ENCODE assay signal across 1 fruit fly cellular context in genomic region chr3R:14357405-14357804, dm6.
TF ChIP-seq lines count a peak whose summit lies in the region.

No protein-coding gene starts in this region.

TF ChIP-seq in whole organism, embryonic, 481 proteins besides CTCF, POLR2A, EP300 and RAD21 (continued from another document and continues in another):
- TF ChIP-seq CG31388 (GFP tag; optimal IDR thresholded peaks at IDR 0.05; lab: Kevin White, UChicago) (no peak), NFAT (GFP tag; IDR thresholded peaks at IDR 0.05; lab: Robert Waterston, UW) (no peak), CG1792 (GFP tag; optimal IDR thresholded peaks at IDR 0.05; lab: Kevin White, UChicago) (peak; percentile 17), wdn (GFP tag; IDR thresholded peaks at IDR 0.05; lab: Robert Waterston, UW) (no peak), CG11504 (tag; optimal IDR thresholded peaks at IDR 0.05; lab: Kevin White, UChicago) (peak; percentile 64), D (optimal IDR thresholded peaks at IDR 0.05; lab: Kevin White, UChicago) (no peak), D (GFP tag; optimal IDR thresholded peaks at IDR 0.05; lab: Kevin White, UChicago) (peak; percentile 13), run (tag; optimal IDR thresholded peaks at IDR 0.05; lab: Kevin White, UChicago) (no peak), CG14441 (GFP tag; IDR thresholded peaks at IDR 0.05; lab: Robert Waterston, UW) (peak; percentile 50; the same call in 1 of the 2 replicates), CG18476 (GFP tag; optimal IDR thresholded peaks at IDR 0.05; lab: Kevin White, UChicago) (peak; percentile 11), tll (GFP tag; optimal IDR thresholded peaks at IDR 0.05; lab: Kevin White, UChicago) (no peak), Dek (tag; optimal IDR thresholded peaks at IDR 0.05; lab: Kevin White, UChicago) (no peak), CG6689 (GFP tag; IDR thresholded peaks at IDR 0.05; lab: Robert Waterston, UW) (peak; percentile 44; the same call in 1 of the 2 replicates), CG4617 (GFP tag; optimal IDR thresholded peaks at IDR 0.05; lab: Kevin White, UChicago; ENCODE audit: borderline replicate concordance) (no peak), CG17328 (GFP tag; IDR thresholded peaks at IDR 0.05; lab: Robert Waterston, UW) (peak; percentile 57), CG13296 (GFP tag; optimal IDR thresholded peaks at IDR 0.05; lab: Kevin White, UChicago) (peak; percentile 17), ab (GFP tag; optimal IDR thresholded peaks at IDR 0.05; lab: Kevin White, UChicago) (no peak), cato (GFP tag; optimal IDR thresholded peaks at IDR 0.05; lab: Kevin White, UChicago; ENCODE audit: borderline replicate concordance) (no peak), twi (tag; optimal IDR thresholded peaks at IDR 0.05; lab: Kevin White, UChicago) (no peak), zfh2 (GFP tag; optimal IDR thresholded peaks at IDR 0.05; lab: Kevin White, UChicago) (no peak), CG9797 (GFP tag; optimal IDR thresholded peaks at IDR 0.05; lab: Kevin White, UChicago) (no peak), Dp (GFP tag; optimal IDR thresholded peaks at IDR 0.05; lab: Kevin White, UChicago) (no peak), Jarid2 (GFP tag; optimal IDR thresholded peaks at IDR 0.05; lab: Kevin White, UChicago) (no peak), MBD-R2 (GFP tag; IDR thresholded peaks at IDR 0.05; lab: Robert Waterston, UW) (peak; percentile 13; the same call in 1 of the 2 replicates), Ada2b (GFP tag; IDR thresholded peaks at IDR 0.05; lab: Robert Waterston, UW) (0 out of 2 replicates have a peak, but pooled peaks have one; percentile 47), Rfx (GFP tag; IDR thresholded peaks at IDR 0.05; lab: Robert Waterston, UW) (peak; percentile 40; the same call in 1 of the 2 replicates), CG8924 (tag; optimal IDR thresholded peaks at IDR 0.05; lab: Kevin White, UChicago) (peak; percentile 35), CG8944 (GFP tag; optimal IDR thresholded peaks at IDR 0.05; lab: Kevin White, UChicago) (no peak), nom (GFP tag; optimal IDR thresholded peaks at IDR 0.05; lab: Kevin White, UChicago) (peak; percentile 48), gsb-n (tag; optimal IDR thresholded peaks at IDR 0.05; lab: Kevin White, UChicago) (peak; percentile 13), HmgZ (tag; optimal IDR thresholded peaks at IDR 0.05; lab: Kevin White, UChicago) (peak; percentile 13), CG17829 (tag; optimal IDR thresholded peaks at IDR 0.05; lab: Kevin White, UChicago) (peak; percentile 26), Hand (GFP tag; optimal IDR thresholded peaks at IDR 0.05; lab: Kevin White, UChicago) (no peak), eyg (GFP tag; optimal IDR thresholded peaks at IDR 0.05; lab: Kevin White, UChicago) (no peak), Atf6 (GFP tag; IDR thresholded peaks at IDR 0.05; lab: Robert Waterston, UW) (peak; percentile 11; the same call in 1 of the 2 replicates), CG15514 (GFP tag; optimal IDR thresholded peaks at IDR 0.05; lab: Kevin White, UChicago) (no peak), jing (GFP tag; optimal IDR thresholded peaks at IDR 0.05; lab: Kevin White, UChicago) (no peak), slou (GFP tag; optimal IDR thresholded peaks at IDR 0.05; lab: Kevin White, UChicago) (no peak), gfzf (GFP tag; optimal IDR thresholded peaks at IDR 0.05; lab: Kevin White, UChicago) (no peak), ATbp (GFP tag; optimal IDR thresholded peaks at IDR 0.05; lab: Kevin White, UChicago) (no peak), CG2116 (GFP tag; optimal IDR thresholded peaks at IDR 0.05; lab: Kevin White, UChicago) (no peak), Ssrp (tag; optimal IDR thresholded peaks at IDR 0.05; lab: Kevin White, UChicago) (peak; percentile 21), zen (tag; optimal IDR thresholded peaks at IDR 0.05; lab: Kevin White, UChicago) (peak; percentile 57), Mes4 (GFP tag; optimal IDR thresholded peaks at IDR 0.05; lab: Kevin White, UChicago) (no peak), CG7745 (tag; optimal IDR thresholded peaks at IDR 0.05; lab: Kevin White, UChicago) (no peak), CG10462 (GFP tag; optimal IDR thresholded peaks at IDR 0.05; lab: Kevin White, UChicago) (no peak), dan (GFP tag; IDR thresholded peaks at IDR 0.05; lab: Robert Waterston, UW) (no peak), CG12744 (GFP tag; optimal IDR thresholded peaks at IDR 0.05; lab: Kevin White, UChicago) (no peak), tna (GFP tag; IDR thresholded peaks at IDR 0.05; lab: Robert Waterston, UW; ENCODE audit: partially characterized antibody) (no peak), CG9817 (tag; optimal IDR thresholded peaks at IDR 0.05; lab: Kevin White, UChicago) (peak; percentile 36), cg (GFP tag; optimal IDR thresholded peaks at IDR 0.05; lab: Kevin White, UChicago) (no peak), CG33213 (GFP tag; optimal IDR thresholded peaks at IDR 0.05; lab: Kevin White, UChicago) (no peak), CG14860 (GFP tag; IDR thresholded peaks at IDR 0.05; lab: Robert Waterston, UW; ENCODE audit: partially characterized antibody) (no peak), gcm (GFP tag; optimal IDR thresholded peaks at IDR 0.05; lab: Kevin White, UChicago) (peak; percentile 22), lov (optimal IDR thresholded peaks at IDR 0.05; lab: Kevin White, UChicago) (no peak), lov (GFP tag; IDR thresholded peaks at IDR 0.05; lab: Robert Waterston, UW) (peak; percentile 42; the same call in 1 of the 3 replicates), Dad (GFP tag; optimal IDR thresholded peaks at IDR 0.05; lab: Kevin White, UChicago) (no peak), Bdp1 (GFP tag; optimal IDR thresholded peaks at IDR 0.05; lab: Kevin White, UChicago) (no peak), sens (GFP tag; lab: Kevin White, UChicago) (peak; percentile 77), CG3407 (GFP tag; optimal IDR thresholded peaks at IDR 0.05; lab: Kevin White, UChicago) (no peak), CG30020 (tag; optimal IDR thresholded peaks at IDR 0.05; lab: Kevin White, UChicago) (no peak), CG7839 (tag; optimal IDR thresholded peaks at IDR 0.05; lab: Kevin White, UChicago) (peak; percentile 50), CkIIα-i1 (GFP tag; IDR thresholded peaks at IDR 0.05; lab: Robert Waterston, UW) (no peak), salm (tag; optimal IDR thresholded peaks at IDR 0.05; lab: Kevin White, UChicago) (no peak), Hsf (GFP tag; optimal IDR thresholded peaks at IDR 0.05; lab: Kevin White, UChicago) (peak; percentile 48), Oaz (GFP tag; IDR thresholded peaks at IDR 0.05; lab: Robert Waterston, UW) (peak; percentile 15; the same call in 1 of the 2 replicates), Scr (GFP tag; IDR thresholded peaks at IDR 0.05; lab: Robert Waterston, UW; ENCODE audit: partially characterized antibody) (no peak), Nf-YB (GFP tag; optimal IDR thresholded peaks at IDR 0.05; lab: Kevin White, UChicago) (no peak), sob (GFP tag; IDR thresholded peaks at IDR 0.05; lab: Robert Waterston, UW) (peak; percentile 45; the same call in 1 of the 2 replicates), TFAM (GFP tag; optimal IDR thresholded peaks at IDR 0.05; lab: Kevin White, UChicago) (no peak), sc (optimal IDR thresholded peaks at IDR 0.05; lab: Kevin White, UChicago) (no peak), sc (GFP tag; optimal IDR thresholded peaks at IDR 0.05; lab: Kevin White, UChicago) (no peak), CG3281 (GFP tag; optimal IDR thresholded peaks at IDR 0.05; lab: Kevin White, UChicago) (peak; percentile 40), CG3838 (GFP tag; optimal IDR thresholded peaks at IDR 0.05; lab: Kevin White, UChicago) (no peak), CG12155 (GFP tag; optimal IDR thresholded peaks at IDR 0.05; lab: Kevin White, UChicago) (no peak), caup (GFP tag; optimal IDR thresholded peaks at IDR 0.05; lab: Kevin White, UChicago; ENCODE audit: severe bottlenecking) (peak; percentile 20), dmrt11E (tag; optimal IDR thresholded peaks at IDR 0.05; lab: Kevin White, UChicago) (peak; percentile 49), scrt (GFP tag; optimal IDR thresholded peaks at IDR 0.05; lab: Kevin White, UChicago) (peak; percentile 5), insv (GFP tag; optimal IDR thresholded peaks at IDR 0.05; lab: Kevin White, UChicago) (no peak), CG2199 (GFP tag; IDR thresholded peaks at IDR 0.05; lab: Robert Waterston, UW) (no peak), vvl (GFP tag; IDR thresholded peaks at IDR 0.05; lab: Robert Waterston, UW) (peak; percentile 79), NC2β (GFP tag; optimal IDR thresholded peaks at IDR 0.05; lab: Kevin White, UChicago) (no peak), CG6854 (GFP tag; optimal IDR thresholded peaks at IDR 0.05; lab: Kevin White, UChicago) (no peak), Dbx (GFP tag; IDR thresholded peaks at IDR 0.05; lab: Robert Waterston, UW) (peak; percentile 65; the same call in 2 of the 3 replicates), CG10366 (GFP tag; IDR thresholded peaks at IDR 0.05; lab: Robert Waterston, UW) (peak; percentile 30; the same call in 1 of the 2 replicates), az2 (GFP tag; optimal IDR thresholded peaks at IDR 0.05; lab: Kevin White, UChicago) (peak; percentile 30), dm (GFP tag; optimal IDR thresholded peaks at IDR 0.05; lab: Kevin White, UChicago) (no peak), jigr1 (GFP tag; IDR thresholded peaks at IDR 0.05; lab: Robert Waterston, UW) (no peak), CG13424 (tag; optimal IDR thresholded peaks at IDR 0.05; lab: Kevin White, UChicago) (peak; percentile 51), corto (GFP tag; optimal IDR thresholded peaks at IDR 0.05; lab: Kevin White, UChicago) (no peak), gsb (GFP tag; IDR thresholded peaks at IDR 0.05; lab: Robert Waterston, UW) (no peak), Sin3A (optimal IDR thresholded peaks at IDR 0.05; lab: Kevin White, UChicago) (no peak), btn (GFP tag; optimal IDR thresholded peaks at IDR 0.05; lab: Kevin White, UChicago) (no peak), Usf (GFP tag; optimal IDR thresholded peaks at IDR 0.05; lab: Kevin White, UChicago) (no peak), Mrtf (GFP tag; IDR thresholded peaks at IDR 0.05; lab: Robert Waterston, UW) (peak; percentile 34; the same call in 1 of the 3 replicates), seq (GFP tag; IDR thresholded peaks at IDR 0.05; lab: Robert Waterston, UW) (0 out of 2 replicates have a peak, but pooled peaks have one; percentile 22), cas (GFP tag; IDR thresholded peaks at IDR 0.05; lab: Robert Waterston, UW) (no peak), CG7271 (tag; optimal IDR thresholded peaks at IDR 0.05; lab: Kevin White, UChicago) (no peak), CG30403 (GFP tag; optimal IDR thresholded peaks at IDR 0.05; lab: Kevin White, UChicago) (peak; percentile 26), crol (GFP tag; IDR thresholded peaks at IDR 0.05; lab: Robert Waterston, UW) (no peak), CG3065 (GFP tag; optimal IDR thresholded peaks at IDR 0.05; lab: Kevin White, UChicago) (no peak), kay (GFP tag; optimal IDR thresholded peaks at IDR 0.05; lab: Kevin White, UChicago) (no peak), lmd (GFP tag; IDR thresholded peaks at IDR 0.05; lab: Robert Waterston, UW) (peak; percentile 33; the same call in 1 of the 2 replicates), CG12104 (GFP tag; optimal IDR thresholded peaks at IDR 0.05; lab: Kevin White, UChicago) (no peak), PHDP (tag; optimal IDR thresholded peaks at IDR 0.05; lab: Kevin White, UChicago) (peak; percentile 38), h (optimal IDR thresholded peaks at IDR 0.05; lab: Kevin White, UChicago) (no peak), CG10654 (GFP tag; optimal IDR thresholded peaks at IDR 0.05; lab: Kevin White, UChicago) (no peak), CG2202 (tag; optimal IDR thresholded peaks at IDR 0.05; lab: Kevin White, UChicago) (no peak), Antp (GFP tag; optimal IDR thresholded peaks at IDR 0.05; lab: Kevin White, UChicago) (no peak), lola (GFP tag; optimal IDR thresholded peaks at IDR 0.05; lab: Kevin White, UChicago) (peak in 1 of 3 experiments; percentile 30), Nf-YA (GFP tag; IDR thresholded peaks at IDR 0.05; lab: Robert Waterston, UW) (no peak), Chrac-16 (GFP tag; optimal IDR thresholded peaks at IDR 0.05; lab: Kevin White, UChicago) (peak; percentile 45), Rx (GFP tag; IDR thresholded peaks at IDR 0.05; lab: Robert Waterston, UW) (no peak), CG14667 (GFP tag; IDR thresholded peaks at IDR 0.05; lab: Robert Waterston, UW) (peak; percentile 62), CG4854 (GFP tag; optimal IDR thresholded peaks at IDR 0.05; lab: Kevin White, UChicago) (no peak), gt (GFP tag; IDR thresholded peaks at IDR 0.05; lab: Robert Waterston, UW) (no peak), CG9437 (GFP tag; optimal IDR thresholded peaks at IDR 0.05; lab: Kevin White, UChicago) (no peak), bbx (GFP tag; IDR thresholded peaks at IDR 0.05; lab: Robert Waterston, UW; ENCODE audit: partially characterized antibody) (no peak), disco-r (GFP tag; optimal IDR thresholded peaks at IDR 0.05; lab: Kevin White, UChicago) (no peak), CG12659 (GFP tag; optimal IDR thresholded peaks at IDR 0.05; lab: Kevin White, UChicago) (no peak), CG8359 (GFP tag; optimal IDR thresholded peaks at IDR 0.05; lab: Kevin White, UChicago; ENCODE audit: borderline replicate concordance) (no peak), Hr3 (GFP tag; optimal IDR thresholded peaks at IDR 0.05; lab: Kevin White, UChicago) (no peak), Eip74EF (GFP tag; optimal IDR thresholded peaks at IDR 0.05; lab: Kevin White, UChicago) (no peak), CG3995 (GFP tag; optimal IDR thresholded peaks at IDR 0.05; lab: Kevin White, UChicago) (no peak), Hr39 (optimal IDR thresholded peaks at IDR 0.05; lab: Kevin White, UChicago) (no peak), rib (GFP tag; IDR thresholded peaks at IDR 0.05; lab: Robert Waterston, UW) (no peak), klu (GFP tag; IDR thresholded peaks at IDR 0.05; lab: Robert Waterston, UW) (0 out of 2 replicates have a peak, but pooled peaks have one; percentile 19), CG17359 (tag; optimal IDR thresholded peaks at IDR 0.05; lab: Kevin White, UChicago) (peak; percentile 51), p53 (GFP tag; optimal IDR thresholded peaks at IDR 0.05; lab: Kevin White, UChicago) (no peak), zf30C (GFP tag; optimal IDR thresholded peaks at IDR 0.05; lab: Kevin White, UChicago) (no peak), bcd (GFP tag; optimal IDR thresholded peaks at IDR 0.05; lab: Kevin White, UChicago) (peak; percentile 25), CG30431 (GFP tag; optimal IDR thresholded peaks at IDR 0.05; lab: Kevin White, UChicago) (peak; percentile 24), abd-A (tag; optimal IDR thresholded peaks at IDR 0.05; lab: Kevin White, UChicago) (no peak), CG12391 (tag; optimal IDR thresholded peaks at IDR 0.05; lab: Kevin White, UChicago) (peak; percentile 33), tio (GFP tag; optimal IDR thresholded peaks at IDR 0.05; lab: Kevin White, UChicago) (no peak)
